Fruit fly (Drosophila melanogaster) whole organism, prepupa: ENCODE results near the gene dpr18.

Experiments used
- CG16779 ChIP-seq: fragments of 200-800 bp; sonication (Bioruptor generic); optimal IDR thresholded peaks from 3 replicates; lab custom pipeline; 2017; ENCODE audit warnings: missing biosample characterization, mild to moderate bottlenecking, missing genetic modification characterization
- CG34406 ChIP-seq: fragments of 200-800 bp; sonication (Bioruptor generic); optimal IDR thresholded peaks from 3 replicates; lab custom pipeline; 2016; ENCODE audit warnings: missing biosample characterization, missing genetic modification characterization
- CG6808 ChIP-seq: fragments of 200-800 bp; sonication (Bioruptor generic); optimal IDR thresholded peaks from 3 replicates; lab custom pipeline; 2017; ENCODE audit warnings: missing biosample characterization, missing genetic modification characterization, mild to moderate bottlenecking, moderate library complexity, missing genetic modification reagents
- CG6854 ChIP-seq: fragments of 200-800 bp; sonication (Bioruptor generic); optimal IDR thresholded peaks from 2 replicates; lab custom pipeline; 2017; ENCODE audit warnings: missing biosample characterization, mild to moderate bottlenecking, missing genetic modification characterization
- CG8632 ChIP-seq: fragments of 200-800 bp; sonication (Bioruptor generic); optimal IDR thresholded peaks from 3 replicates; lab custom pipeline; 2016; ENCODE audit warnings: missing biosample characterization, missing genetic modification characterization
- CG9139 ChIP-seq: fragments of 200-800 bp; sonication (Bioruptor generic); optimal IDR thresholded peaks from 3 replicates; lab custom pipeline; 2017; ENCODE audit warnings: missing biosample characterization, mild to moderate bottlenecking, missing genetic modification characterization
- spab ChIP-seq: fragments of 200-800 bp; sonication (Bioruptor generic); optimal IDR thresholded peaks from 2 replicates; lab custom pipeline; 2017; ENCODE audit warnings: missing biosample characterization, mild to moderate bottlenecking, missing genetic modification characterization, missing genetic modification reagents

- no peak for TF ChIP-seq CG16779 (tag; lab: Kevin White, UChicago)
- TF ChIP-seq CG6854 (GFP tag; lab: Kevin White, UChicago) = no peak
- no peak for TF ChIP-seq CG34406
- TF ChIP-seq CG9139 (GFP tag; lab: Kevin White, UChicago) = no peak
- no peak for TF ChIP-seq spab
- no peak for TF ChIP-seq CG6808 (GFP tag; lab: Kevin White, UChicago)
- no peak for TF ChIP-seq CG8632 (GFP tag; lab: Kevin White, UChicago)
Measured at dm6 chrX:16082932-16083331, 19.4 kb downstream of the dpr18 start, which contains the start of gene CG8958.
